Worm (Caenorhabditis elegans): ENCODE results near the gene F42F12.14.

DNA sequence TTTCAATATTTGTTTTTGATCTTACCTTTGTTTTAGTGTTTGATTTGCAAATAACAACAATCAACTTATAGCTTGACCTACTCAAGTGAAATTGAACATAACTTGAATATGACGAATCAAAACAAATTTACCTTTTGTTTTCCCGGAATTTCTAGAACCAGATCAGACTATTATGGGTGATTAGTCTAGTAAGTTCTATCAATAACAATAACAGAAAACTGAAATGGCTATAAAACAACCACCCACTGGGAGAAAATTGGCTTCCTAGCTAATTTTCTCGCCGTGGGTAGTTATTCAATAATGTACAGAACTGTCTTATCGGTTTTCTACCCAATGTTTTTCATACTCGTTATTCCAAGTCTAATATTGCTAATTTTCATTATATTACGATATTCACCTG is 19.8 kb upstream of the F42F12.14 start, which contains the start of gene srd-45:
- TF ChIP-seq elt-1 (tag; optimal IDR thresholded peaks at IDR 0.05) (no peak), nhr-10 (tag; optimal IDR thresholded peaks at IDR 0.05) (no peak), ama-1 (optimal IDR thresholded peaks at IDR 0.05) (no peak), ztf-4 (tag; optimal IDR thresholded peaks at IDR 0.05) (no peak), nhr-12 (tag; optimal IDR thresholded peaks at IDR 0.05) (no peak), mdl-1 (tag; optimal IDR thresholded peaks at IDR 0.05) (no peak), nhr-6 (tag; optimal IDR thresholded peaks at IDR 0.05) (no peak), nhr-237 (tag; optimal IDR thresholded peaks at IDR 0.05) (no peak), nhr-21 (tag; optimal IDR thresholded peaks at IDR 0.05) (no peak), gmeb-1 (tag; optimal IDR thresholded peaks at IDR 0.05) (no peak), R02D3.7 (tag; optimal IDR thresholded peaks at IDR 0.05) (no peak)
